Worm (Caenorhabditis elegans) whole organism, mixed stage, embryonic: ENCODE results near the gene C17C3.11.

Experiments used
- bed-3 ChIP-seq: fragments of 200-800 bp; sonication (Bioruptor generic); optimal IDR thresholded peaks from 3 replicates; lab custom pipeline; 2018; ENCODE audit warnings: mild to moderate bottlenecking, missing genetic modification characterization, moderate library complexity, missing compliant biosample characterization
- ceh-39 ChIP-seq: fragments of 150-350 bp; optimal IDR thresholded peaks from 2 replicates; lab custom pipeline; 2014; ENCODE audit warnings: missing biosample characterization, missing genetic modification characterization
- elt-1 ChIP-seq: sonication (generic microtip); optimal IDR thresholded peaks from 2 replicates; lab custom pipeline; 2017; ENCODE audit warnings: missing genetic modification characterization, mild to moderate bottlenecking, missing compliant biosample characterization, antibody characterized with exemption, moderate library complexity, borderline replicate concordance; ENCODE audit not compliant: insufficient read depth
- elt-3 ChIP-seq: fragments of 150-350 bp; optimal IDR thresholded peaks from 2 replicates; lab custom pipeline; 2014; ENCODE audit warnings: missing biosample characterization, missing genetic modification characterization
- ham-2 ChIP-seq: fragments of 200-800 bp; sonication (Bioruptor generic); optimal IDR thresholded peaks from 2 replicates; lab custom pipeline; 2018; ENCODE audit warnings: mild to moderate bottlenecking, missing genetic modification characterization, missing compliant biosample characterization
- lin-32 ChIP-seq: fragments of 200-800 bp; sonication (Bioruptor generic); optimal IDR thresholded peaks from 2 replicates; lab custom pipeline; 2018; ENCODE audit warnings: mild to moderate bottlenecking, missing genetic modification characterization, missing compliant biosample characterization
- lsy-2 ChIP-seq: fragments of 150-350 bp; optimal IDR thresholded peaks from 2 replicates; lab custom pipeline; 2014; ENCODE audit warnings: missing biosample characterization, missing genetic modification characterization
- mep-1 ChIP-seq: fragments of 150-350 bp; optimal IDR thresholded peaks from 2 replicates; lab custom pipeline; 2017; ENCODE audit warnings: missing biosample characterization, missing genetic modification reagents, missing genetic modification characterization, inconsistent platforms
- nhr-2 ChIP-seq: fragments of 150-350 bp; optimal IDR thresholded peaks from 2 replicates; lab custom pipeline; 2014; ENCODE audit warnings: missing biosample characterization, missing genetic modification characterization
- nhr-237 ChIP-seq: fragments of 150-350 bp; optimal IDR thresholded peaks from 2 replicates; lab custom pipeline; 2014; ENCODE audit warnings: missing biosample characterization, missing genetic modification characterization
- pha-4 ChIP-seq: fragments of 150-350 bp; optimal IDR thresholded peaks from 2 replicates; lab custom pipeline; 2018; ENCODE audit warnings: missing biosample characterization, missing genetic modification reagents, missing genetic modification characterization
- sptf-1 ChIP-seq: sonication (generic microtip); optimal IDR thresholded peaks from 2 replicates; lab custom pipeline; 2017; ENCODE audit warnings: mild to moderate bottlenecking, missing genetic modification characterization, moderate library complexity, missing compliant biosample characterization
- unc-62 ChIP-seq: fragments of 150-350 bp; optimal IDR thresholded peaks from 2 replicates; lab custom pipeline; 2014; ENCODE audit warnings: missing biosample characterization, missing genetic modification reagents, missing genetic modification characterization
- ztf-11 ChIP-seq: fragments of 150-350 bp; optimal IDR thresholded peaks from 2 replicates; lab custom pipeline; 2014; ENCODE audit warnings: missing biosample characterization, missing genetic modification characterization

ce11 chrII:5511417-5512353 is 25.9 kb upstream of the C17C3.11 start:
- TF ChIP-seq mep-1 (tag; lab: Kevin White, UChicago) (no peak), elt-1 (tag; lab: Kevin White, UChicago) (no peak), ham-2 (GFP tag; lab: Kevin White, UChicago) (no peak), nhr-237 (no peak), elt-3 (tag; lab: Kevin White, UChicago) (no peak), unc-62 (no peak), pha-4 (no peak), ztf-11 (tag; lab: Kevin White, UChicago) (no peak), nhr-2 (no peak), sptf-1 (tag; lab: Kevin White, UChicago) (no peak), lsy-2 (tag; lab: Kevin White, UChicago) (no peak), ceh-39 (tag; lab: Kevin White, UChicago) (no peak), bed-3 (GFP tag; lab: Kevin White, UChicago) (no peak), lin-32 (no peak)
